Worm (Caenorhabditis elegans) whole organism, L4/young adult: Measurements from ENCODE around the gene irld-44.

Source experiments
- W03F9.2 ChIP-seq: fragments of 150-350 bp; optimal IDR thresholded peaks from 2 replicates; lab custom pipeline; 2014; ENCODE audit warnings: missing biosample characterization, missing genetic modification characterization
- dao-5 ChIP-seq: sonication (generic microtip); optimal IDR thresholded peaks from 2 replicates; lab custom pipeline; 2016; ENCODE audit warnings: missing genotype, missing genetic modification characterization, moderate library complexity, missing compliant biosample characterization
- him-1 ChIP-seq: sonication (generic microtip); optimal IDR thresholded peaks from 2 replicates; lab custom pipeline; 2016; ENCODE audit warnings: missing genotype, missing genetic modification reagents, missing genetic modification characterization, missing compliant biosample characterization

DNA sequence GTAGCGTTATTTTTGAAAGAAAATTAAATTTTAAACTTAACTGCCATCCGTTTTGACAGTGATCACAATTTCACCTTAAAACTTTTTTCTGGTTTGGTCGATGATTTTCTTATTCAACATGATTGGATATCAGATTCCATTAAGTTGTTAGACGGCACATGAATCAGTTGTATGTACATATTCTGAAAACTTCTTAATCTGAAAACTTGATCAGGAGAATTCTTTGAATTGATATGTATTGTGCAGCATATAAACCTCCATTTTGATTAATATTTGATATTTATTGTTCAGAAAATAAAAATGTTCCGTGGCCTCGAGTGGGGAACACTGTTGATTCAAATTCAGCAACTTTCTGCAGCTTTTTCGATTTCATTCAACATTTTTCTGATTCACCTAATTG, 11.1 kb upstream of the irld-44 start, which contains the start of gene str-221:
- TF ChIP-seq W03F9.2 (tag; lab: Kevin White, UChicago) (no peak), dao-5 (tag; lab: Kevin White, UChicago) (no peak), him-1 (no peak)
